Fruit fly (Drosophila melanogaster) whole organism, embryonic: ENCODE measurements around the gene sosie.

Experiments
- Abd-B ChIP-seq: fragments of 200-800 bp; sonication (Bioruptor generic); optimal IDR thresholded peaks from 2 replicates; lab custom pipeline; 2018; ENCODE audit warnings: missing biosample characterization, mild to moderate bottlenecking, missing genetic modification characterization, moderate library complexity
- Adf1 ChIP-seq: fragments of 200-800 bp; sonication (Bioruptor generic); IDR thresholded peaks from 2 replicates; pipeline ENCODE4 v1.3.6; 2022; ENCODE audit warnings: missing biosample characterization, missing genetic modification characterization
- Bteb2 ChIP-seq: fragments of 200-800 bp; sonication (Bioruptor generic); optimal IDR thresholded peaks from 2 replicates; lab custom pipeline; 2016; ENCODE audit warnings: missing biosample characterization, missing genetic modification characterization
- CG10274 ChIP-seq: fragments of 200-800 bp; sonication (Bioruptor generic); optimal IDR thresholded peaks from 3 replicates; lab custom pipeline; 2017; ENCODE audit warnings: missing biosample characterization, mild to moderate bottlenecking, missing genetic modification characterization
- CG12155 ChIP-seq: fragments of 200-800 bp; sonication (Bioruptor generic); optimal IDR thresholded peaks from 3 replicates; lab custom pipeline; 2016; ENCODE audit warnings: missing biosample characterization, missing genetic modification characterization
- CG14710 ChIP-seq: fragments of 200-800 bp; sonication (Bioruptor generic); optimal IDR thresholded peaks from 3 replicates; lab custom pipeline; 2019; ENCODE audit warnings: missing biosample characterization, mild to moderate bottlenecking, missing genetic modification characterization, moderate library complexity
- CG15073 ChIP-seq: fragments of 200-800 bp; sonication (Bioruptor generic); optimal IDR thresholded peaks from 2 replicates; lab custom pipeline; 2016; ENCODE audit warnings: missing biosample characterization, missing genetic modification characterization
- CG1647 ChIP-seq: fragments of 200-800 bp; sonication (Bioruptor generic); optimal IDR thresholded peaks from 3 replicates; lab custom pipeline; 2016; ENCODE audit warnings: missing biosample characterization, missing genetic modification characterization
- CG17186 ChIP-seq: fragments of 200-800 bp; sonication (Bioruptor generic); optimal IDR thresholded peaks from 3 replicates; lab custom pipeline; 2017; ENCODE audit warnings: missing biosample characterization, missing genetic modification reagents, missing genetic modification characterization
- CG17328 ChIP-seq: fragments of 200-800 bp; sonication (Bioruptor generic); IDR thresholded peaks from 2 replicates; pipeline ENCODE4 v1.3.6; 2022; ENCODE audit warnings: missing biosample characterization, missing genetic modification characterization
- CG18262 ChIP-seq: fragments of 200-800 bp; optimal IDR thresholded peaks from 3 replicates; lab custom pipeline; 2019; ENCODE audit warnings: missing biosample characterization, mild to moderate bottlenecking, missing genetic modification characterization, moderate library complexity
- CG18619 ChIP-seq: fragments of 200-800 bp; sonication (Bioruptor generic); optimal IDR thresholded peaks from 3 replicates; lab custom pipeline; 2017; ENCODE audit warnings: missing biosample characterization, mild to moderate bottlenecking, missing genetic modification characterization
- CG2116 ChIP-seq: fragments of 200-800 bp; sonication (Bioruptor generic); optimal IDR thresholded peaks from 3 replicates; lab custom pipeline; 2018; ENCODE audit warnings: missing biosample characterization, mild to moderate bottlenecking, missing genetic modification characterization
- CG32532 ChIP-seq: fragments of 200-800 bp; sonication (Bioruptor generic); IDR thresholded peaks from 2 replicates; pipeline ENCODE4 v1.3.6; 2022; ENCODE audit warnings: missing biosample characterization, missing genetic modification characterization
- CG4730 ChIP-seq: fragments of 200-800 bp; sonication (Bioruptor generic); IDR thresholded peaks from 2 replicates; pipeline ENCODE4 v1.3.6; 2022; ENCODE audit warnings: missing biosample characterization, missing genetic modification characterization
- CG4854 ChIP-seq: fragments of 200-800 bp; sonication (Bioruptor generic); optimal IDR thresholded peaks from 2 replicates; lab custom pipeline; 2016; ENCODE audit warnings: missing biosample characterization, missing genetic modification characterization, inconsistent platforms
- CG6683 ChIP-seq: fragments of 200-800 bp; sonication (Bioruptor generic); optimal IDR thresholded peaks from 2 replicates; lab custom pipeline; 2017; ENCODE audit warnings: missing biosample characterization, mild to moderate bottlenecking, missing genetic modification characterization, missing genetic modification reagents
- CG6854 ChIP-seq: fragments of 200-800 bp; sonication (Bioruptor generic); optimal IDR thresholded peaks from 3 replicates; lab custom pipeline; 2017; ENCODE audit warnings: missing biosample characterization, mild to moderate bottlenecking, missing genetic modification characterization
- D19A ChIP-seq: fragments of 200-800 bp; optimal IDR thresholded peaks from 3 replicates; lab custom pipeline; 2019; ENCODE audit warnings: missing biosample characterization, mild to moderate bottlenecking, missing genetic modification characterization, moderate library complexity
- D19B ChIP-seq: fragments of 200-800 bp; sonication (Bioruptor generic); optimal IDR thresholded peaks from 2 replicates; lab custom pipeline; 2017; ENCODE audit warnings: missing biosample characterization, mild to moderate bottlenecking, missing genetic modification characterization
- Doc3 ChIP-seq: fragments of 200-800 bp; sonication (Bioruptor generic); IDR thresholded peaks from 3 replicates; pipeline ENCODE4 v1.3.6; 2022; ENCODE audit warnings: missing biosample characterization, missing genetic modification characterization; ENCODE audit not compliant: partially characterized antibody
- Dp ChIP-seq: fragments of 200-800 bp; sonication (Bioruptor generic); optimal IDR thresholded peaks from 2 replicates; lab custom pipeline; 2018; ENCODE audit warnings: missing biosample characterization, mild to moderate bottlenecking, missing genetic modification characterization, moderate library complexity
- Ets97D ChIP-seq: fragments of 200-800 bp; sonication (Bioruptor generic); optimal IDR thresholded peaks from 3 replicates; lab custom pipeline; 2016; ENCODE audit warnings: missing biosample characterization, missing genetic modification characterization
- HLH3B ChIP-seq: fragments of 200-800 bp; sonication (Bioruptor generic); IDR thresholded peaks from 2 replicates; pipeline ENCODE4 v1.3.6; 2022; ENCODE audit warnings: missing biosample characterization, missing genetic modification characterization
- Hmr ChIP-seq: fragments of 200-800 bp; sonication (Bioruptor generic); optimal IDR thresholded peaks from 3 replicates; lab custom pipeline; 2017; ENCODE audit warnings: mild to moderate bottlenecking, missing biosample characterization, missing genetic modification reagents, missing genetic modification characterization
- NFAT ChIP-seq: fragments of 200-800 bp; sonication (Bioruptor generic); IDR thresholded peaks from 2 replicates; pipeline ENCODE4 v1.3.6; 2022; ENCODE audit warnings: missing biosample characterization, missing genetic modification characterization
- Sry-δ ChIP-seq: fragments of 200-800 bp; sonication (Bioruptor generic); optimal IDR thresholded peaks from 2 replicates; lab custom pipeline; 2016; ENCODE audit warnings: missing biosample characterization, missing genetic modification characterization
- Xbp1 ChIP-seq: fragments of 200-800 bp; sonication (Bioruptor generic); optimal IDR thresholded peaks from 3 replicates; lab custom pipeline; 2016; ENCODE audit warnings: missing biosample characterization, mild to moderate bottlenecking, missing genetic modification characterization
- abd-A ChIP-seq: fragments of 200-800 bp; sonication (Bioruptor generic); optimal IDR thresholded peaks from 3 replicates; lab custom pipeline; 2019; ENCODE audit warnings: missing biosample characterization, mild to moderate bottlenecking, missing genetic modification characterization, moderate library complexity
- al ChIP-seq: fragments of 200-800 bp; sonication (Bioruptor generic); IDR thresholded peaks from 2 replicates; pipeline ENCODE4 v1.3.6; 2022; ENCODE audit warnings: missing biosample characterization, missing genetic modification characterization
- corto ChIP-seq: fragments of 200-800 bp; sonication (Bioruptor generic); optimal IDR thresholded peaks from 2 replicates; lab custom pipeline; 2016; ENCODE audit warnings: missing biosample characterization, mild to moderate bottlenecking, missing genetic modification characterization, moderate library complexity
- dimm ChIP-seq: fragments of 200-800 bp; sonication (Bioruptor generic); IDR thresholded peaks from 2 replicates; pipeline ENCODE4 v1.3.6; 2022; ENCODE audit warnings: missing biosample characterization, missing genetic modification characterization
- fd102C ChIP-seq: fragments of 200-800 bp; sonication (Bioruptor generic); optimal IDR thresholded peaks from 2 replicates; lab custom pipeline; 2018; ENCODE audit warnings: missing biosample characterization, mild to moderate bottlenecking, missing genetic modification characterization, moderate library complexity
- fd3F ChIP-seq: fragments of 200-800 bp; sonication (Bioruptor generic); optimal IDR thresholded peaks from 2 replicates; lab custom pipeline; 2018; ENCODE audit warnings: missing biosample characterization, mild to moderate bottlenecking, missing genetic modification characterization, moderate library complexity
- gcm2 ChIP-seq: fragments of 200-800 bp; sonication (Bioruptor generic); optimal IDR thresholded peaks from 2 replicates; lab custom pipeline; 2016; ENCODE audit warnings: missing biosample characterization, missing genetic modification characterization
- hb ChIP-seq: fragments of 200-800 bp; sonication (Bioruptor generic); IDR thresholded peaks from 3 replicates; pipeline ENCODE4 v1.3.6; 2022; ENCODE audit warnings: missing biosample characterization, missing genetic modification characterization; ENCODE audit not compliant: partially characterized antibody
- maf-S ChIP-seq: fragments of 200-800 bp; sonication (Bioruptor generic); optimal IDR thresholded peaks from 2 replicates; lab custom pipeline; 2016; ENCODE audit warnings: missing biosample characterization, missing genetic modification characterization
- mam ChIP-seq: fragments of 200-800 bp; sonication (Bioruptor generic); optimal IDR thresholded peaks from 3 replicates; lab custom pipeline; 2016; ENCODE audit warnings: missing biosample characterization, missing genetic modification characterization
- nerfin-1 ChIP-seq: fragments of 200-800 bp; sonication (Bioruptor generic); optimal IDR thresholded peaks from 3 replicates; lab custom pipeline; 2019; ENCODE audit warnings: missing biosample characterization, mild to moderate bottlenecking, missing genetic modification characterization, moderate library complexity
- otp ChIP-seq: fragments of 200-800 bp; sonication (Bioruptor generic); IDR thresholded peaks from 3 replicates; pipeline ENCODE4, ENCODE4 v1.3.6; 2022; ENCODE audit warnings: missing biosample characterization, missing genetic modification characterization
- pfk ChIP-seq: fragments of 200-800 bp; sonication (Bioruptor generic); optimal IDR thresholded peaks from 2 replicates; lab custom pipeline; 2018; ENCODE audit warnings: missing biosample characterization, mild to moderate bottlenecking, missing genetic modification characterization, moderate library complexity
- ranshi ChIP-seq: fragments of 200-800 bp; sonication (Bioruptor generic); IDR thresholded peaks from 2 replicates; pipeline ENCODE4 v1.3.6; 2022; ENCODE audit warnings: missing biosample characterization, missing genetic modification characterization
- rib ChIP-seq: fragments of 200-800 bp; sonication (Bioruptor generic); IDR thresholded peaks from 2 replicates; pipeline ENCODE4 v1.3.6; 2022; ENCODE audit warnings: missing biosample characterization, missing genetic modification characterization
- sens ChIP-seq: fragments of 200-800 bp; sonication (Bioruptor generic); peaks from one replicate; lab custom pipeline; 2016; ENCODE audit warnings: missing biosample characterization, missing genetic modification characterization
- slbo ChIP-seq: fragments of 200-800 bp; sonication (Bioruptor generic); IDR thresholded peaks from 2 replicates; pipeline ENCODE4 v1.3.6; 2022; ENCODE audit warnings: missing biosample characterization, missing genetic modification characterization
- so ChIP-seq: fragments of 200-800 bp; sonication (Bioruptor generic); IDR thresholded peaks from 3 replicates; pipeline ENCODE4 v1.3.6; 2022; ENCODE audit warnings: missing biosample characterization, missing genetic modification characterization
- stwl ChIP-seq: fragments of 200-800 bp; sonication (Bioruptor generic); optimal IDR thresholded peaks from 3 replicates; lab custom pipeline; 2018; ENCODE audit warnings: missing biosample characterization, mild to moderate bottlenecking, missing genetic modification characterization, moderate library complexity
- trh ChIP-seq: fragments of 200-800 bp; sonication (Bioruptor generic); optimal IDR thresholded peaks from 2 replicates; lab custom pipeline; 2016; ENCODE audit warnings: missing biosample characterization, missing genetic modification characterization
- vfl ChIP-seq: fragments of 200-800 bp; sonication (Bioruptor generic); optimal IDR thresholded peaks from 2 replicates; lab custom pipeline; 2016; ENCODE audit warnings: missing biosample characterization, missing genetic modification characterization
- yki ChIP-seq: fragments of >200 bp; optimal IDR thresholded peaks from 3 replicates; lab custom pipeline; 2018
- zfh1 ChIP-seq: fragments of 200-800 bp; sonication (Bioruptor generic); IDR thresholded peaks from 3 replicates; pipeline ENCODE4 v1.3.6; 2022; ENCODE audit warnings: missing biosample characterization, missing genetic modification characterization

sosie gene

DNA sequence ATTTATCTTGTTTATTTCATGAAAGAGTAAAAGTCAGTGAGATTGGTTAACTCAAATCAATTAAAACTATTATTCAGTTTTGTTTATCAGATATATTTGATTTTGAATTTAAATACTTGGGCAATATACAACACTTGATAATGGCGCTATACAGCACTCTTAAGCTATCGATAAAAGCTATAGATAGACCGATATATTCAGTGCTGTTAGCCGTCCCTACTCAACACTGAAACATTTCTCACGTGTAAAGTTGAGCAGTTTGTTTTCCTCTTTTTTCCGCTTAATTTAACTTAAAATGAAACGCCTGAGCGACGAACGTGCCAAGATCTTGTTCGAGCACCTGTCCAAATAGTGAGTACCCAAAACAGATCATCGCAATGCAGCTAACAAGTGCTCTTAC is 16.7 kb downstream of the sosie start, which contains the start of gene CG7006:
Gene CG7006, plus strand, starts transcription at position 208 of the 400 bp plus-strand sequence.
- TF ChIP-seq D19B (GFP tag; lab: Kevin White, UChicago), result no peak
- peak; percentile 74; the same call in 2 of the 3 replicates for TF ChIP-seq zfh1 (GFP tag; lab: Robert Waterston, UW)
- TF ChIP-seq CG1647, result peak; percentile 86
- TF ChIP-seq stwl (tag; lab: Kevin White, UChicago), result peak; percentile 95
- TF ChIP-seq dimm (GFP tag; lab: Robert Waterston, UW), result no peak
- peak; percentile 84 for TF ChIP-seq Xbp1 (GFP tag; lab: Kevin White, UChicago)
- TF ChIP-seq CG10274, result no peak
- TF ChIP-seq trh, result peak; percentile 55
- peak; percentile 84 for TF ChIP-seq maf-S (GFP tag; lab: Kevin White, UChicago)
- peak; percentile 76 for TF ChIP-seq Sry-δ (GFP tag; lab: Kevin White, UChicago)
- no peak for TF ChIP-seq fd3F (GFP tag; lab: Kevin White, UChicago)
- peak; percentile 65 for TF ChIP-seq HLH3B (GFP tag; lab: Robert Waterston, UW)
- TF ChIP-seq fd102C (GFP tag; lab: Kevin White, UChicago), result no peak
- TF ChIP-seq otp (GFP tag; lab: Robert Waterston, UW), result 0 out of 3 replicates have a peak, but pooled peaks have one; percentile 18
- peak; percentile 47; the same call in 1 of the 3 replicates for TF ChIP-seq Doc3
- TF ChIP-seq rib (GFP tag; lab: Robert Waterston, UW), result 0 out of 2 replicates have a peak, but pooled peaks have one; percentile 33
- TF ChIP-seq pfk (GFP tag; lab: Kevin White, UChicago), result no peak
- TF ChIP-seq abd-A (tag; lab: Kevin White, UChicago), result no peak
- TF ChIP-seq vfl (GFP tag; lab: Kevin White, UChicago), result peak; percentile 87
- TF ChIP-seq nerfin-1 (tag; lab: Kevin White, UChicago), result peak; percentile 18
- peak; percentile 67 for TF ChIP-seq CG2116
- peak; percentile 85 for TF ChIP-seq CG12155 (GFP tag; lab: Kevin White, UChicago)
- TF ChIP-seq Abd-B (GFP tag; lab: Kevin White, UChicago), result peak; percentile 27
- TF ChIP-seq CG6854 (GFP tag; lab: Kevin White, UChicago), result no peak
- peak; percentile 13 for TF ChIP-seq CG15073
- TF ChIP-seq D19A (tag; lab: Kevin White, UChicago), result no peak
- TF ChIP-seq so (GFP tag; lab: Robert Waterston, UW), result no peak
- peak; percentile 43; the same call in 1 of the 3 replicates for TF ChIP-seq hb (GFP tag; lab: Robert Waterston, UW)
- peak; percentile 94 for TF ChIP-seq NFAT (GFP tag; lab: Robert Waterston, UW)
- peak; percentile 71 for TF ChIP-seq ranshi (GFP tag; lab: Robert Waterston, UW)
- peak; percentile 63 for TF ChIP-seq al (GFP tag; lab: Robert Waterston, UW)
- peak; percentile 92 for TF ChIP-seq slbo (GFP tag; lab: Robert Waterston, UW)
- TF ChIP-seq Ets97D (GFP tag; lab: Kevin White, UChicago), result peak; percentile 90
- TF ChIP-seq CG4730 (GFP tag; lab: Robert Waterston, UW), result 0 out of 2 replicates have a peak, but pooled peaks have one; percentile 33
- TF ChIP-seq gcm2 (GFP tag; lab: Kevin White, UChicago), result peak; percentile 22
- TF ChIP-seq mam (GFP tag; lab: Kevin White, UChicago), result peak; percentile 91
- no peak for TF ChIP-seq corto
- TF ChIP-seq CG6683, result no peak
- TF ChIP-seq CG14710 (tag; lab: Kevin White, UChicago), result peak; percentile 61
- TF ChIP-seq Bteb2, result peak; percentile 81
- peak; percentile 98 for TF ChIP-seq Dp (GFP tag; lab: Kevin White, UChicago)
- no peak for TF ChIP-seq yki (lab: Kevin White, UChicago)
- peak; percentile 14; the same call in 1 of the 2 replicates for TF ChIP-seq CG17328 (GFP tag; lab: Robert Waterston, UW)
- no peak for TF ChIP-seq CG18262 (tag; lab: Kevin White, UChicago)
- TF ChIP-seq CG18619 (GFP tag; lab: Kevin White, UChicago), result peak; percentile 8
- peak; percentile 73 for TF ChIP-seq Hmr (GFP tag; lab: Kevin White, UChicago)
- peak; percentile 13; the same call in 1 of the 2 replicates for TF ChIP-seq Adf1 (GFP tag; lab: Robert Waterston, UW)
- peak; percentile 65 for TF ChIP-seq CG4854 (GFP tag; lab: Kevin White, UChicago)
- peak; percentile 52 for TF ChIP-seq CG17186 (GFP tag; lab: Kevin White, UChicago)
- peak; percentile 70; the same call in 1 of the 2 replicates for TF ChIP-seq CG32532 (GFP tag; lab: Robert Waterston, UW)
- peak; percentile 87 for TF ChIP-seq sens
